Fruit fly (Drosophila melanogaster): ENCODE measurements around the gene CG9265.
A peak's percentile ranks its signal among the peaks of the same experiment; 100 is the strongest.

The CG9265 gene

dm6 chr2L:21038723-21039122, 32.6 kb downstream of the CG9265 start (continued):
- peak; percentile 25 for TF ChIP-seq Hr4 (GFP tag; optimal IDR thresholded peaks at IDR 0.05)
- TF ChIP-seq Gug (GFP tag; IDR thresholded peaks at IDR 0.05) = 0 out of 2 replicates have a peak, but pooled peaks have one; percentile 14
- peak; percentile 15 for TF ChIP-seq CG10669 (GFP tag; optimal IDR thresholded peaks at IDR 0.05)
- peak; percentile 44; the same call in 1 of the 2 replicates for TF ChIP-seq CG15336 (GFP tag; IDR thresholded peaks at IDR 0.05)
- 0 out of 3 replicates have a peak, but pooled peaks have one; percentile 22 for TF ChIP-seq CG6163 (GFP tag; IDR thresholded peaks at IDR 0.05)
- TF ChIP-seq Sox14 (GFP tag; optimal IDR thresholded peaks at IDR 0.05) = peak; percentile 10
- TF ChIP-seq Ets96B (tag; optimal IDR thresholded peaks at IDR 0.05) = no peak
- no peak for TF ChIP-seq fd59A (GFP tag; optimal IDR thresholded peaks at IDR 0.05)
- no peak for TF ChIP-seq CG3032 (tag; optimal IDR thresholded peaks at IDR 0.05)
- peak; percentile 24 for TF ChIP-seq Eip75B (GFP tag; optimal IDR thresholded peaks at IDR 0.05)
- peak; percentile 35 for TF ChIP-seq Sox102F (GFP tag; optimal IDR thresholded peaks at IDR 0.05)
- TF ChIP-seq CG32006 (GFP tag; optimal IDR thresholded peaks at IDR 0.05) = no peak
- no peak for TF ChIP-seq dsx (GFP tag; optimal IDR thresholded peaks at IDR 0.05; ENCODE audit: poor library complexity, severe bottlenecking)
- TF ChIP-seq Ets21C (GFP tag; optimal IDR thresholded peaks at IDR 0.05) = no peak
- TF ChIP-seq Eip93F (GFP tag; optimal IDR thresholded peaks at IDR 0.05) = no peak
- TF ChIP-seq ss (GFP tag; optimal IDR thresholded peaks at IDR 0.05) = no peak

- TF ChIP-seq CG34406 (GFP tag; optimal IDR thresholded peaks at IDR 0.05) (no peak), fkh (GFP tag; optimal IDR thresholded peaks at IDR 0.05) (peak; percentile 52)
Observed at dm6 chr2L:21037723-21038122, 33.6 kb downstream of the CG9265 start.

dm6 chr2L:21035704-21036369, 35.5 kb downstream of the CG9265 start:
- TF ChIP-seq CG3032 (tag; optimal IDR thresholded peaks at IDR 0.05) (no peak), CG10631 (GFP tag; optimal IDR thresholded peaks at IDR 0.05) (no peak), CG16779 (tag; optimal IDR thresholded peaks at IDR 0.05) (no peak), dac (GFP tag; optimal IDR thresholded peaks at IDR 0.05) (no peak), Sox15 (GFP tag; optimal IDR thresholded peaks at IDR 0.05) (no peak), CG10669 (GFP tag; optimal IDR thresholded peaks at IDR 0.05) (no peak), CG32006 (GFP tag; optimal IDR thresholded peaks at IDR 0.05) (peak; percentile 1), Hr4 (GFP tag; optimal IDR thresholded peaks at IDR 0.05) (no peak), spab (GFP tag; optimal IDR thresholded peaks at IDR 0.05) (no peak), CG11294 (GFP tag; IDR thresholded peaks at IDR 0.05) (no peak), lz (GFP tag; optimal IDR thresholded peaks at IDR 0.05) (no peak), Eip78C (GFP tag) (peak; percentile 55)

dm6 chr2L:21034388-21034787, 36.9 kb downstream of the CG9265 start:
- TF ChIP-seq Smox (GFP tag; optimal IDR thresholded peaks at IDR 0.05) (no peak), ss (GFP tag; optimal IDR thresholded peaks at IDR 0.05) (peak in 1 of 2 experiments; percentile 1)

dm6 chr2L:21033315-21033714, 38.0 kb downstream of the CG9265 start:
- no peak for TF ChIP-seq lz (GFP tag; optimal IDR thresholded peaks at IDR 0.05)
- TF ChIP-seq ss (GFP tag; optimal IDR thresholded peaks at IDR 0.05) = peak in 1 of 2 experiments; percentile 66
- TF ChIP-seq Eip78C (GFP tag) = peak; percentile 9

dm6 chr2L:21030235-21030634, 41.1 kb downstream of the CG9265 start:
- TF ChIP-seq cyc (GFP tag; optimal IDR thresholded peaks at IDR 0.05) = no peak
- TF ChIP-seq svp (GFP tag) = peak; percentile 21
- TF ChIP-seq CG1621 (tag; optimal IDR thresholded peaks at IDR 0.05) = no peak
- TF ChIP-seq spab (GFP tag; optimal IDR thresholded peaks at IDR 0.05) = peak; percentile 27
- no peak for TF ChIP-seq Blimp-1 (GFP tag; optimal IDR thresholded peaks at IDR 0.05)
- no peak for TF ChIP-seq Ets96B (tag; optimal IDR thresholded peaks at IDR 0.05)
- TF ChIP-seq achi (GFP tag; optimal IDR thresholded peaks at IDR 0.05) = no peak
- TF ChIP-seq CG10631 (GFP tag; optimal IDR thresholded peaks at IDR 0.05) = no peak
- TF ChIP-seq CG9139 (GFP tag; optimal IDR thresholded peaks at IDR 0.05) = peak; percentile 58
- TF ChIP-seq salr (GFP tag; optimal IDR thresholded peaks at IDR 0.05) = no peak
- peak; percentile 15 to 34 for TF ChIP-seq ss (GFP tag; optimal IDR thresholded peaks at IDR 0.05)
- TF ChIP-seq CG11294 (GFP tag; IDR thresholded peaks at IDR 0.05) = no peak
- TF ChIP-seq Eip78C (GFP tag) = no peak
- TF ChIP-seq CG8632 (GFP tag; optimal IDR thresholded peaks at IDR 0.05) = no peak
- TF ChIP-seq Hr4 (GFP tag; optimal IDR thresholded peaks at IDR 0.05) = no peak
- TF ChIP-seq CG3919 (GFP tag; optimal IDR thresholded peaks at IDR 0.05) = no peak
- no peak for TF ChIP-seq fkh (GFP tag; optimal IDR thresholded peaks at IDR 0.05)
- peak; percentile 23 for TF ChIP-seq Sox102F (GFP tag; optimal IDR thresholded peaks at IDR 0.05)
- TF ChIP-seq Hr39 (GFP tag; optimal IDR thresholded peaks at IDR 0.05) = no peak
- no peak for TF ChIP-seq Lpt (GFP tag; optimal IDR thresholded peaks at IDR 0.05)
- TF ChIP-seq CG34406 (GFP tag; optimal IDR thresholded peaks at IDR 0.05) = no peak
- no peak for TF ChIP-seq CG11762 (GFP tag; optimal IDR thresholded peaks at IDR 0.05; ENCODE audit: insufficient read depth)
